Fruit fly (Drosophila melanogaster) whole organism, wandering third instar larva: ENCODE results near the gene CG43796.

Experiments used
- Abd-B ChIP-seq: fragments of >200 bp; optimal IDR thresholded peaks from 2 replicates; lab custom pipeline; 2017; ENCODE audit warnings: missing biosample characterization, missing genetic modification characterization
- CG32264 ChIP-seq: fragments of 200-800 bp; sonication (Bioruptor generic); optimal IDR thresholded peaks from 2 replicates; lab custom pipeline; 2016; ENCODE audit warnings: missing biosample characterization, missing genetic modification characterization
- CG9705 ChIP-seq: fragments of 200-800 bp; sonication (Bioruptor generic); optimal IDR thresholded peaks from 2 replicates; lab custom pipeline; 2018; ENCODE audit warnings: missing biosample characterization, mild to moderate bottlenecking, missing genetic modification characterization
- CrebA ChIP-seq: fragments of 200-800 bp; sonication (Bioruptor generic); optimal IDR thresholded peaks from 2 replicates; lab custom pipeline; 2016; ENCODE audit warnings: missing biosample characterization, mild to moderate bottlenecking, missing genetic modification characterization, borderline replicate concordance
- Dfd ChIP-seq: fragments of >200 bp; optimal IDR thresholded peaks from 2 replicates; lab custom pipeline; 2017; ENCODE audit warnings: missing biosample characterization, missing genetic modification characterization
- Dif ChIP-seq: fragments of 200-275, 200-300 bp; sonication (Bioruptor generic); optimal IDR thresholded peaks from 2 replicates; lab custom pipeline; 2018; ENCODE audit warnings: missing biosample characterization, missing genetic modification characterization; ENCODE audit not compliant: partially characterized antibody
- GATAd ChIP-seq: sonication (Bioruptor generic); optimal IDR thresholded peaks from 2 replicates; lab custom pipeline; 2016; ENCODE audit warnings: missing biosample characterization, missing genetic modification characterization
- HLH106 ChIP-seq: fragments of 200-800 bp; optimal IDR thresholded peaks from 3 replicates; lab custom pipeline; 2019; ENCODE audit warnings: missing biosample characterization, mild to moderate bottlenecking, missing genetic modification characterization, moderate library complexity
- Hnf4 ChIP-seq: fragments of 200-800 bp; sonication (Bioruptor generic); optimal IDR thresholded peaks from 2 replicates; lab custom pipeline; 2016; ENCODE audit warnings: missing biosample characterization, mild to moderate bottlenecking, missing genetic modification characterization
- Hr78 ChIP-seq: fragments of >200 bp; optimal IDR thresholded peaks from 2 replicates; lab custom pipeline; 2017; ENCODE audit warnings: missing biosample characterization, missing genetic modification characterization
- Hr83 ChIP-seq: fragments of 200-300 bp; sonication (Bioruptor generic); optimal IDR thresholded peaks from 2 replicates; lab custom pipeline; 2016; ENCODE audit warnings: missing biosample characterization, mild to moderate bottlenecking, missing genetic modification characterization, moderate library complexity; ENCODE audit not compliant: poor library complexity, severe bottlenecking
- Jra ChIP-seq: sonication (Bioruptor generic); optimal IDR thresholded peaks from 2 replicates; lab custom pipeline; 2016; ENCODE audit warnings: missing biosample characterization, missing genetic modification characterization
- Mio ChIP-seq: sonication (Bioruptor generic); optimal IDR thresholded peaks from 2 replicates; lab custom pipeline; 2016; ENCODE audit warnings: missing biosample characterization, missing genetic modification characterization
- Myc ChIP-seq: fragments of >200 bp; optimal IDR thresholded peaks from 2 replicates; lab custom pipeline; 2017
- N ChIP-seq: fragments of >200 bp; optimal IDR thresholded peaks from 2 replicates; lab custom pipeline; 2018; ENCODE audit warnings: missing biosample characterization, missing external identifiers, missing genetic modification characterization
- OdsH ChIP-seq: fragments of 200-800 bp; sonication (Bioruptor generic); optimal IDR thresholded peaks from 2 replicates; lab custom pipeline; 2016; ENCODE audit warnings: missing biosample characterization, mild to moderate bottlenecking, missing genetic modification characterization
- Rel ChIP-seq, 2 experiments: fragments of 200-800 bp; sonication (Bioruptor generic) in 1 of 2; optimal IDR thresholded peaks; 2 replicates in 1 of 2; 3 replicates in 1 of 2; lab custom pipeline; 2016 to 2019; ENCODE audit warnings: mild to moderate bottlenecking in 2 of 2, missing biosample characterization in 2 of 2, missing genetic modification characterization in 2 of 2, moderate library complexity in 1 of 2
- Sp1 ChIP-seq: fragments of 200-800 bp; sonication (Bioruptor generic); optimal IDR thresholded peaks from 3 replicates; lab custom pipeline; 2019; ENCODE audit warnings: missing biosample characterization, mild to moderate bottlenecking, missing genetic modification characterization, moderate library complexity
- Vsx2 ChIP-seq: fragments of 200-300, 225-300 bp; sonication (Bioruptor generic); optimal IDR thresholded peaks from 2 replicates; lab custom pipeline; 2018; ENCODE audit warnings: missing biosample characterization, missing genetic modification characterization; ENCODE audit not compliant: partially characterized antibody
- br ChIP-seq: fragments of 200-800 bp; sonication (Bioruptor generic); optimal IDR thresholded peaks from 2 replicates; lab custom pipeline; 2016; ENCODE audit warnings: missing biosample characterization, missing genetic modification characterization
- brk ChIP-seq: fragments of 200-800 bp; sonication (Bioruptor generic); optimal IDR thresholded peaks from 2 replicates; lab custom pipeline; 2016; ENCODE audit warnings: missing biosample characterization, mild to moderate bottlenecking, missing genetic modification characterization
- dl ChIP-seq, 2 experiments: fragments of 175-275, 200-275 bp in 1 of 2; fragments of 200-275 bp in 1 of 2; sonication (Bioruptor generic); optimal IDR thresholded peaks; lab custom pipeline; 2018; ENCODE audit warnings: mild to moderate bottlenecking in 2 of 2, missing biosample characterization in 2 of 2, missing genetic modification characterization in 2 of 2, moderate library complexity in 2 of 2; ENCODE audit not compliant: partially characterized antibody in 2 of 2, insufficient read depth in 1 of 2
- dmrt93B ChIP-seq: fragments of 200-800 bp; sonication (Bioruptor generic); optimal IDR thresholded peaks from 2 replicates; lab custom pipeline; 2018; ENCODE audit warnings: missing biosample characterization, mild to moderate bottlenecking, missing genetic modification characterization
- dsf ChIP-seq: sonication (Bioruptor generic); optimal IDR thresholded peaks from 2 replicates; lab custom pipeline; 2016; ENCODE audit warnings: missing biosample characterization, missing genetic modification characterization, borderline replicate concordance
- ey ChIP-seq: fragments of 200-800 bp; sonication (Bioruptor generic); optimal IDR thresholded peaks from 2 replicates; lab custom pipeline; 2016; ENCODE audit warnings: missing biosample characterization, missing genetic modification characterization
- foxo ChIP-seq, 2 experiments: fragments of 200-800 bp; sonication (Bioruptor generic); optimal IDR thresholded peaks; 2 replicates in 1 of 2; 3 replicates in 1 of 2; lab custom pipeline; 2016 to 2017; ENCODE audit warnings: missing biosample characterization in 2 of 2, missing genetic modification characterization in 2 of 2
- fru ChIP-seq: fragments of 200-800 bp; sonication (Bioruptor generic); optimal IDR thresholded peaks from 3 replicates; lab custom pipeline; 2016; ENCODE audit warnings: missing biosample characterization, mild to moderate bottlenecking, missing genetic modification characterization
- h ChIP-seq: fragments of 200-800 bp; sonication (Bioruptor generic); optimal IDR thresholded peaks from 3 replicates; lab custom pipeline; 2016; ENCODE audit warnings: missing biosample characterization, mild to moderate bottlenecking, missing genetic modification characterization
- jim ChIP-seq: fragments of 175-275, 200-325 bp; sonication (Bioruptor generic); optimal IDR thresholded peaks from 2 replicates; lab custom pipeline; 2016; ENCODE audit warnings: missing biosample characterization, mild to moderate bottlenecking, missing genetic modification characterization
- lola ChIP-seq: fragments of >200 bp; optimal IDR thresholded peaks from 2 replicates; lab custom pipeline; 2017; ENCODE audit warnings: missing biosample characterization, missing genetic modification characterization
- pan ChIP-seq: fragments of >200 bp; optimal IDR thresholded peaks from 2 replicates; lab custom pipeline; 2017
- psq ChIP-seq: fragments of 200-800 bp; sonication (Bioruptor generic); optimal IDR thresholded peaks from 3 replicates; lab custom pipeline; 2017; ENCODE audit warnings: missing biosample characterization, mild to moderate bottlenecking, missing genetic modification characterization, moderate library complexity
- rgr ChIP-seq: fragments of 200-800 bp; sonication (Bioruptor generic); optimal IDR thresholded peaks from 3 replicates; lab custom pipeline; 2016; ENCODE audit warnings: missing biosample characterization, mild to moderate bottlenecking, missing genetic modification characterization
- sage ChIP-seq: fragments of 200-800 bp; sonication (Bioruptor generic); optimal IDR thresholded peaks from 2 replicates; lab custom pipeline; 2016; ENCODE audit warnings: missing biosample characterization, mild to moderate bottlenecking, missing genetic modification characterization
- sv ChIP-seq: fragments of 200-800 bp; sonication (Bioruptor generic); optimal IDR thresholded peaks from 3 replicates; lab custom pipeline; 2016; ENCODE audit warnings: missing biosample characterization, missing genetic modification characterization
- tai ChIP-seq: sonication (Bioruptor generic); optimal IDR thresholded peaks from 2 replicates; lab custom pipeline; 2016; ENCODE audit warnings: missing biosample characterization, missing genetic modification characterization
- usp ChIP-seq: fragments of >200 bp; optimal IDR thresholded peaks from 2 replicates; lab custom pipeline; 2017; ENCODE audit warnings: missing biosample characterization, missing genetic modification characterization
- woc ChIP-seq: sonication (Bioruptor generic); optimal IDR thresholded peaks from 2 replicates; lab custom pipeline; 2016; ENCODE audit warnings: missing biosample characterization, mild to moderate bottlenecking, missing genetic modification characterization

Gene CG43796

dm6 chr2L:8464107-8464582 lies 18.0 kb upstream of the CG43796 start, which contains the start of gene prg:
Gene prg (plus strand): TSS chr2L:8464488.
- TF ChIP-seq Hnf4 (GFP tag; lab: Kevin White, UChicago), result peak; percentile 66
- TF ChIP-seq Dif (GFP tag; lab: Kevin White, UChicago), result no peak
- TF ChIP-seq psq (GFP tag; lab: Kevin White, UChicago), result peak; percentile 33
- TF ChIP-seq GATAd (GFP tag; lab: Kevin White, UChicago), result no peak
- TF ChIP-seq woc (GFP tag; lab: Kevin White, UChicago), result peak; percentile 84
- peak; percentile 8 for TF ChIP-seq CG32264 (GFP tag; lab: Kevin White, UChicago)
- peak; percentile 51 for TF ChIP-seq brk
- no peak for TF ChIP-seq N (GFP tag; lab: Kevin White, UChicago)
- TF ChIP-seq Jra (GFP tag; lab: Kevin White, UChicago), result peak; percentile 63
- TF ChIP-seq tai (GFP tag; lab: Kevin White, UChicago), result peak; percentile 82
- TF ChIP-seq lola (GFP tag; lab: Kevin White, UChicago), result no peak
- TF ChIP-seq Sp1 (GFP tag; lab: Kevin White, UChicago), result peak; percentile 66
- TF ChIP-seq sage, result peak; percentile 32
- TF ChIP-seq jim (GFP tag; lab: Kevin White, UChicago), result no peak
- peak; percentile 55 for TF ChIP-seq Myc (lab: Kevin White, UChicago)
- TF ChIP-seq ey (GFP tag; lab: Kevin White, UChicago), result peak; percentile 45
- peak; percentile 40 for TF ChIP-seq Hr83
- TF ChIP-seq Vsx2, result no peak
- peak; percentile 28 for TF ChIP-seq OdsH (GFP tag; lab: Kevin White, UChicago)
- peak; percentile 74 for TF ChIP-seq fru (GFP tag; lab: Kevin White, UChicago)
- peak; percentile 62 for TF ChIP-seq rgr (GFP tag; lab: Kevin White, UChicago)
- peak; percentile 28 for TF ChIP-seq br
- no peak for TF ChIP-seq usp (GFP tag; lab: Kevin White, UChicago)
- no peak for TF ChIP-seq Hr78
- peak; percentile 64 for TF ChIP-seq HLH106 (tag; lab: Kevin White, UChicago)
- TF ChIP-seq CG9705 (GFP tag; lab: Kevin White, UChicago), result peak; percentile 44
- TF ChIP-seq dsf (GFP tag; lab: Kevin White, UChicago), result peak; percentile 15
- peak; percentile 64 for TF ChIP-seq sv (GFP tag; lab: Kevin White, UChicago)
- TF ChIP-seq foxo (GFP tag; optimal IDR thresholded peaks at IDR 0.05; lab: Kevin White, UChicago), result peak; percentile 40 to 76
- TF ChIP-seq h (GFP tag; lab: Kevin White, UChicago), result peak; percentile 78
- TF ChIP-seq, all 38 proteins: peak for 22

dm6 chr2L:8466643-8467042 lies 15.5 kb upstream of the CG43796 start, which contains the start of gene dachs:
Gene dachs (plus strand): TSS chr2L:8466817.
- TF ChIP-seq Hr78 (no peak), dsf (GFP tag; lab: Kevin White, UChicago) (no peak), CG9705 (GFP tag; lab: Kevin White, UChicago) (no peak), lola (GFP tag; lab: Kevin White, UChicago) (no peak)
- TF ChIP-seq, all 38 proteins: peak for 0

- TF ChIP-seq Hr83, result no peak
- no peak for TF ChIP-seq pan (lab: Kevin White, UChicago)
- TF ChIP-seq foxo (GFP tag; optimal IDR thresholded peaks at IDR 0.05; lab: Kevin White, UChicago), result peak in 1 of 2 experiments; percentile 52
- no peak for TF ChIP-seq brk
- TF ChIP-seq Jra (GFP tag; lab: Kevin White, UChicago), result no peak
- TF ChIP-seq Rel (GFP tag; optimal IDR thresholded peaks at IDR 0.05; lab: Kevin White, UChicago), result no peak
- TF ChIP-seq Rel (tag; optimal IDR thresholded peaks at IDR 0.05; lab: Kevin White, UChicago), result no peak
- no peak for TF ChIP-seq sage
- TF ChIP-seq N (GFP tag; lab: Kevin White, UChicago), result no peak
- TF ChIP-seq fru (GFP tag; lab: Kevin White, UChicago), result peak; percentile 48
- TF ChIP-seq Mio (GFP tag; lab: Kevin White, UChicago), result no peak
- TF ChIP-seq dmrt93B, result no peak
- no peak for TF ChIP-seq Vsx2
- no peak for TF ChIP-seq GATAd (GFP tag; lab: Kevin White, UChicago)
- TF ChIP-seq rgr (GFP tag; lab: Kevin White, UChicago), result peak; percentile 11
- no peak for TF ChIP-seq Abd-B (GFP tag; lab: Kevin White, UChicago)
- TF ChIP-seq dl (GFP tag; optimal IDR thresholded peaks at IDR 0.05; lab: Kevin White, UChicago; ENCODE audit: insufficient read depth in 1 of 2, partially characterized antibody in 2 of 2), result no peak
- no peak for TF ChIP-seq Dfd (GFP tag; lab: Kevin White, UChicago)
- no peak for TF ChIP-seq CG9705 (GFP tag; lab: Kevin White, UChicago)
- no peak for TF ChIP-seq usp (GFP tag; lab: Kevin White, UChicago)
- no peak for TF ChIP-seq Hr78
- no peak for TF ChIP-seq Sp1 (GFP tag; lab: Kevin White, UChicago)
- TF ChIP-seq lola (GFP tag; lab: Kevin White, UChicago), result no peak
- peak; percentile 48 for TF ChIP-seq HLH106 (tag; lab: Kevin White, UChicago)
- TF ChIP-seq jim (GFP tag; lab: Kevin White, UChicago), result no peak
- no peak for TF ChIP-seq sv (GFP tag; lab: Kevin White, UChicago)
- TF ChIP-seq ey (GFP tag; lab: Kevin White, UChicago), result peak; percentile 30
- peak; percentile 40 for TF ChIP-seq h (GFP tag; lab: Kevin White, UChicago)
- TF ChIP-seq psq (GFP tag; lab: Kevin White, UChicago), result peak; percentile 11
- TF ChIP-seq CrebA (GFP tag; lab: Kevin White, UChicago), result no peak
- TF ChIP-seq OdsH (GFP tag; lab: Kevin White, UChicago), result peak; percentile 33
- no peak for TF ChIP-seq tai (GFP tag; lab: Kevin White, UChicago)
- TF ChIP-seq Myc (lab: Kevin White, UChicago), result no peak
- no peak for TF ChIP-seq CG32264 (GFP tag; lab: Kevin White, UChicago)
- TF ChIP-seq Hnf4 (GFP tag; lab: Kevin White, UChicago), result no peak
- TF ChIP-seq dsf (GFP tag; lab: Kevin White, UChicago), result no peak
- TF ChIP-seq Dif (GFP tag; lab: Kevin White, UChicago), result no peak
These were observed 13.1 kb upstream of the CG43796 start for dm6 chr2L:8468929-8469681.
